Worm (Caenorhabditis elegans) whole organism, late embryonic: ENCODE data around the gene T24C12.1.

Experiments
- C38D4.7 ChIP-seq: fragments of 200-800 bp; sonication (Bioruptor generic); optimal IDR thresholded peaks from 2 replicates; lab custom pipeline; 2018; ENCODE audit warnings: mild to moderate bottlenecking, missing genetic modification characterization, moderate library complexity, missing compliant biosample characterization
- F13H6.1 ChIP-seq: sonication (generic microtip); optimal IDR thresholded peaks from 2 replicates; lab custom pipeline; 2016; ENCODE audit warnings: missing genetic modification characterization, missing compliant biosample characterization
- K02D7.2 ChIP-seq: sonication (generic microtip); optimal IDR thresholded peaks from 2 replicates; lab custom pipeline; 2017; ENCODE audit warnings: mild to moderate bottlenecking, missing genetic modification characterization, missing compliant biosample characterization
- Y22D7AL.16 ChIP-seq: sonication (generic microtip); optimal IDR thresholded peaks from 2 replicates; lab custom pipeline; 2016; ENCODE audit warnings: missing genetic modification characterization, missing compliant biosample characterization
- ceh-18 ChIP-seq: sonication (generic microtip); optimal IDR thresholded peaks from 2 replicates; lab custom pipeline; 2016; ENCODE audit warnings: missing genetic modification characterization, missing compliant biosample characterization
- ceh-34 ChIP-seq: sonication (generic microtip); optimal IDR thresholded peaks from 2 replicates; lab custom pipeline; 2016; ENCODE audit warnings: mild to moderate bottlenecking, missing genetic modification characterization, missing compliant biosample characterization
- ceh-45 ChIP-seq: fragments of 200-800 bp; sonication (Bioruptor generic); IDR thresholded peaks from 2 replicates; pipeline ENCODE4 v1.3.6; 2022; ENCODE audit warnings: missing genetic modification reagents, missing genetic modification characterization, missing compliant biosample characterization
- ceh-6 ChIP-seq: fragments of 200-800 bp; sonication (Bioruptor generic); optimal IDR thresholded peaks from 2 replicates; lab custom pipeline; 2018; ENCODE audit warnings: mild to moderate bottlenecking, missing genetic modification characterization, missing compliant biosample characterization
- che-1 ChIP-seq: sonication (generic microtip); optimal IDR thresholded peaks from 2 replicates; lab custom pipeline; 2016; ENCODE audit warnings: mild to moderate bottlenecking, missing genetic modification characterization, missing compliant biosample characterization
- dmd-4 ChIP-seq: sonication (generic microtip); optimal IDR thresholded peaks from 2 replicates; lab custom pipeline; 2016; ENCODE audit warnings: borderline replicate concordance, missing genetic modification characterization, missing compliant biosample characterization
- dve-1 ChIP-seq: sonication (generic microtip); optimal IDR thresholded peaks from 2 replicates; lab custom pipeline; 2017; ENCODE audit warnings: antibody characterized with exemption, mild to moderate bottlenecking, missing genetic modification characterization, missing compliant biosample characterization
- elt-2 ChIP-seq: sonication (generic microtip); optimal IDR thresholded peaks from 2 replicates; lab custom pipeline; 2016; ENCODE audit warnings: missing genetic modification reagents, missing genetic modification characterization, missing compliant biosample characterization
- ets-4 ChIP-seq: sonication (generic microtip); optimal IDR thresholded peaks from 2 replicates; lab custom pipeline; 2016; ENCODE audit warnings: missing genetic modification characterization, missing compliant biosample characterization
- eyg-1 ChIP-seq: sonication (generic microtip); optimal IDR thresholded peaks from 2 replicates; lab custom pipeline; 2016; ENCODE audit warnings: missing genotype, missing genetic modification characterization, missing compliant biosample characterization
- fkh-6 ChIP-seq: sonication (generic microtip); optimal IDR thresholded peaks from 2 replicates; lab custom pipeline; 2016; ENCODE audit warnings: missing genetic modification characterization, missing compliant biosample characterization
- hlh-15 ChIP-seq: sonication (generic microtip); optimal IDR thresholded peaks from 2 replicates; lab custom pipeline; 2016; ENCODE audit warnings: missing genetic modification characterization, missing compliant biosample characterization
- hlh-30 ChIP-seq: sonication (generic microtip); optimal IDR thresholded peaks from 2 replicates; lab custom pipeline; 2017; ENCODE audit warnings: antibody characterized with exemption, missing genetic modification characterization, missing compliant biosample characterization; ENCODE audit not compliant: insufficient read depth
- lim-6 ChIP-seq: sonication (generic microtip); optimal IDR thresholded peaks from 2 replicates; lab custom pipeline; 2016; ENCODE audit warnings: missing genetic modification characterization, missing compliant biosample characterization
- mec-3 ChIP-seq: sonication (generic microtip); optimal IDR thresholded peaks from 2 replicates; lab custom pipeline; 2016; ENCODE audit warnings: borderline replicate concordance, missing genetic modification characterization, missing compliant biosample characterization
- nhr-232 ChIP-seq: sonication (generic microtip); optimal IDR thresholded peaks from 2 replicates; lab custom pipeline; 2016; ENCODE audit warnings: missing genetic modification characterization, missing compliant biosample characterization
- npax-4 ChIP-seq: sonication (generic microtip); optimal IDR thresholded peaks from 2 replicates; lab custom pipeline; 2016; ENCODE audit warnings: missing genetic modification characterization, missing compliant biosample characterization
- odd-2 ChIP-seq: sonication (generic microtip); optimal IDR thresholded peaks from 2 replicates; lab custom pipeline; 2017; ENCODE audit warnings: antibody characterized with exemption, mild to moderate bottlenecking, missing genetic modification characterization, missing compliant biosample characterization
- pag-3 ChIP-seq: sonication (generic microtip); optimal IDR thresholded peaks from 2 replicates; lab custom pipeline; 2016; ENCODE audit warnings: missing compliant biosample characterization, missing genetic modification characterization, borderline replicate concordance
- pha-2 ChIP-seq: sonication (generic microtip); optimal IDR thresholded peaks from 2 replicates; lab custom pipeline; 2017; ENCODE audit warnings: mild to moderate bottlenecking, missing genetic modification characterization, missing compliant biosample characterization
- pros-1 ChIP-seq: fragments of 150-350 bp; optimal IDR thresholded peaks from 2 replicates; lab custom pipeline; 2014; ENCODE audit warnings: missing biosample characterization, missing genetic modification reagents, missing genetic modification characterization
- sdc-2 ChIP-seq: sonication (generic microtip); optimal IDR thresholded peaks from 2 replicates; lab custom pipeline; 2016; ENCODE audit warnings: missing genotype, missing genetic modification characterization, missing compliant biosample characterization
- sox-4 ChIP-seq: sonication (generic microtip); optimal IDR thresholded peaks from 2 replicates; lab custom pipeline; 2017; ENCODE audit warnings: mild to moderate bottlenecking, missing genetic modification characterization, inconsistent platforms, missing compliant biosample characterization
- syd-9 ChIP-seq: sonication (generic microtip); optimal IDR thresholded peaks from 2 replicates; lab custom pipeline; 2016; ENCODE audit warnings: mild to moderate bottlenecking, missing genetic modification characterization, moderate library complexity, missing compliant biosample characterization
- tbx-7 ChIP-seq: sonication (generic microtip); optimal IDR thresholded peaks from 2 replicates; lab custom pipeline; 2016; ENCODE audit warnings: missing genotype, missing genetic modification characterization, missing compliant biosample characterization
- ttx-3 ChIP-seq: sonication (generic microtip); optimal IDR thresholded peaks from 2 replicates; lab custom pipeline; 2016; ENCODE audit warnings: missing genetic modification reagents, missing genetic modification characterization, missing compliant biosample characterization
- unc-42 ChIP-seq: sonication (generic microtip); optimal IDR thresholded peaks from 2 replicates; lab custom pipeline; 2016; ENCODE audit warnings: missing genotype, missing genetic modification characterization, missing compliant biosample characterization
- unc-55 ChIP-seq: sonication (generic microtip); optimal IDR thresholded peaks from 2 replicates; lab custom pipeline; 2017; ENCODE audit warnings: missing biosample characterization, missing genetic modification reagents, missing genetic modification characterization
- unc-86 ChIP-seq: sonication (generic microtip); optimal IDR thresholded peaks from 2 replicates; lab custom pipeline; 2016; ENCODE audit warnings: missing genetic modification characterization, missing compliant biosample characterization
- zip-5 ChIP-seq: sonication (generic microtip); optimal IDR thresholded peaks from 2 replicates; lab custom pipeline; 2016; ENCODE audit warnings: missing genetic modification characterization, missing compliant biosample characterization

The T24C12.1 gene

ce11 chrX:2177731-2178326, 21.4 kb upstream of the T24C12.1 start:
- TF ChIP-seq eyg-1 (no peak), che-1 (tag; lab: Kevin White, UChicago) (no peak), pag-3 (tag; lab: Kevin White, UChicago) (no peak), lim-6 (no peak), sdc-2 (tag; lab: Kevin White, UChicago) (no peak)

- TF ChIP-seq ets-4 (tag; lab: Kevin White, UChicago) (no peak), ceh-34 (tag; lab: Kevin White, UChicago) (no peak), elt-2 (tag; lab: Kevin White, UChicago) (peak; percentile 51), dve-1 (tag; lab: Kevin White, UChicago) (no peak), sox-4 (tag; lab: Kevin White, UChicago) (no peak), ceh-45 (GFP tag; lab: Robert Waterston, UW) (no peak)
Observed at ce11 chrX:2178410-2178944, 20.8 kb upstream of the T24C12.1 start.

- TF ChIP-seq pros-1 (no peak), pha-2 (tag; lab: Kevin White, UChicago) (no peak), unc-55 (GFP tag; lab: Kevin White, UChicago) (no peak), sox-4 (tag; lab: Kevin White, UChicago) (no peak), Y22D7AL.16 (no peak), F13H6.1 (tag; lab: Kevin White, UChicago) (no peak), unc-86 (tag; lab: Kevin White, UChicago) (no peak)
Observed at ce11 chrX:2180588-2180987, 18.7 kb upstream of the T24C12.1 start, which contains the start of gene F48B9.1. TSS of gene F48B9.1 (plus strand) at chrX:2180888.

- TF ChIP-seq syd-9 (tag; lab: Kevin White, UChicago) (no peak), ceh-18 (peak; percentile 42), unc-42 (tag; lab: Kevin White, UChicago) (no peak), hlh-30 (tag; lab: Kevin White, UChicago) (no peak), C38D4.7 (GFP tag; lab: Kevin White, UChicago) (no peak)
Observed at ce11 chrX:2188885-2189284, 10.4 kb upstream of the T24C12.1 start.

- no peak for TF ChIP-seq mec-3 (tag; lab: Kevin White, UChicago)
Observed at ce11 chrX:2190740-2191139, 8.5 kb upstream of the T24C12.1 start.

ce11 chrX:2191925-2192554, 7.2 kb upstream of the T24C12.1 start, which contains the start of gene gap-1:
TSS of gene gap-1 (plus strand) at chrX:2192504.
- TF ChIP-seq dmd-4, result no peak
- no peak for TF ChIP-seq dve-1 (tag; lab: Kevin White, UChicago)
- no peak for TF ChIP-seq fkh-6 (tag; lab: Kevin White, UChicago)
- no peak for TF ChIP-seq nhr-232
- TF ChIP-seq odd-2 (tag; lab: Kevin White, UChicago), result no peak
- TF ChIP-seq K02D7.2 (tag; lab: Kevin White, UChicago), result no peak
- TF ChIP-seq hlh-15 (tag; lab: Kevin White, UChicago), result no peak
- TF ChIP-seq ttx-3 (tag; lab: Kevin White, UChicago), result no peak
- no peak for TF ChIP-seq hlh-30 (tag; lab: Kevin White, UChicago)
- TF ChIP-seq npax-4 (tag; lab: Kevin White, UChicago), result no peak
- TF ChIP-seq sdc-2 (tag; lab: Kevin White, UChicago), result no peak
- TF ChIP-seq zip-5 (tag; lab: Kevin White, UChicago), result no peak
- TF ChIP-seq unc-86 (tag; lab: Kevin White, UChicago), result no peak
- no peak for TF ChIP-seq elt-2 (tag; lab: Kevin White, UChicago)
- TF ChIP-seq tbx-7 (tag; lab: Kevin White, UChicago), result no peak
- TF ChIP-seq C38D4.7 (GFP tag; lab: Kevin White, UChicago), result no peak
- TF ChIP-seq ceh-45 (GFP tag; lab: Robert Waterston, UW), result no peak
- TF ChIP-seq ceh-6, result no peak
- TF ChIP-seq ceh-34 (tag; lab: Kevin White, UChicago), result no peak
- TF ChIP-seq lim-6, result no peak
